Worm (Caenorhabditis elegans) whole organism, L1 larva: ENCODE data around the gene Y1B5A.1.

Experiments used
- aha-1 ChIP-seq: fragments of 150-350 bp; optimal IDR thresholded peaks from 2 replicates; lab custom pipeline; 2014; ENCODE audit warnings: missing biosample characterization, missing genetic modification characterization
- aly-2 ChIP-seq: fragments of 150-350 bp; optimal IDR thresholded peaks from 2 replicates; lab custom pipeline; 2014; ENCODE audit warnings: missing biosample characterization, missing genetic modification characterization
- ceh-63 ChIP-seq: fragments of 200-800 bp; sonication (Bioruptor generic); optimal IDR thresholded peaks from 2 replicates; lab custom pipeline; 2018; ENCODE audit warnings: mild to moderate bottlenecking, missing genetic modification characterization, missing compliant biosample characterization
- ceh-82 ChIP-seq, 3 experiments: fragments of 150-350 bp in 1 of 3; sonication (generic microtip) in 2 of 3; optimal IDR thresholded peaks; 2 replicates each; lab custom pipeline; 2014 to 2017; ENCODE audit warnings: missing biosample characterization in 3 of 3, missing genetic modification characterization in 3 of 3
- efl-1 ChIP-seq, 4 experiments: fragments of 150-350 bp; optimal IDR thresholded peaks in 3 of 4; peaks in 1 of 4; 1 replicate in 1 of 4; 2 replicates in 3 of 4; lab custom pipeline; 2014; ENCODE audit warnings: missing biosample characterization in 2 of 4, missing genetic modification characterization in 2 of 4, missing genetic modification reagents in 2 of 4
- mep-1 ChIP-seq: fragments of 150-350 bp; optimal IDR thresholded peaks from 2 replicates; lab custom pipeline; 2014; ENCODE audit warnings: missing biosample characterization, missing genetic modification characterization
- nhr-11 ChIP-seq: fragments of 150-350 bp; optimal IDR thresholded peaks from 2 replicates; lab custom pipeline; 2014; ENCODE audit warnings: missing biosample characterization, missing genetic modification characterization
- nhr-90 ChIP-seq: sonication (generic microtip); optimal IDR thresholded peaks from 2 replicates; lab custom pipeline; 2016; ENCODE audit warnings: mild to moderate bottlenecking, missing genetic modification characterization, missing compliant biosample characterization; ENCODE audit not compliant: poor library complexity
- pqm-1 ChIP-seq: sonication (generic microtip); optimal IDR thresholded peaks from 3 replicates; lab custom pipeline; 2017; ENCODE audit warnings: missing biosample characterization, missing genetic modification characterization
- sptf-1 ChIP-seq: fragments of 150-350 bp; optimal IDR thresholded peaks from 2 replicates; lab custom pipeline; 2014; ENCODE audit warnings: missing biosample characterization, missing genetic modification characterization
- xbp-1 ChIP-seq: sonication (generic microtip); optimal IDR thresholded peaks from 2 replicates; lab custom pipeline; 2016; ENCODE audit warnings: missing genetic modification characterization, missing compliant biosample characterization

ce11 chrX:7035937-7036336 is 49.2 kb upstream of the Y1B5A.1 start, which contains the start of gene cest-19:
- no peak for TF ChIP-seq efl-1 (optimal IDR thresholded peaks at IDR 0.05; lab: Kevin White, UChicago)
- TF ChIP-seq efl-1 (GFP tag; optimal IDR thresholded peaks at IDR 0.05 in 1 of 2; lab: Kevin White, UChicago) = no peak
- TF ChIP-seq sptf-1 (tag; lab: Kevin White, UChicago) = no peak
- no peak for TF ChIP-seq nhr-90 (tag; lab: Kevin White, UChicago)
- TF ChIP-seq ceh-82 (tag; optimal IDR thresholded peaks at IDR 0.05; lab: Kevin White, UChicago) = no peak
- TF ChIP-seq xbp-1 (tag; lab: Kevin White, UChicago) = no peak
- no peak for TF ChIP-seq ceh-63
- no peak for TF ChIP-seq mep-1
- no peak for TF ChIP-seq nhr-11 (tag; lab: Kevin White, UChicago)
- TF ChIP-seq aly-2 = no peak
- TF ChIP-seq pqm-1 (tag; lab: Kevin White, UChicago) = no peak
- no peak for TF ChIP-seq aha-1 (tag; lab: Kevin White, UChicago)
